Fruit fly (Drosophila melanogaster) whole organism, pupa: Measurements from ENCODE around the gene sqh.

Source experiments
- Snoo ChIP-seq: fragments of 200-800 bp; sonication (Bioruptor generic); optimal IDR thresholded peaks from 3 replicates; lab custom pipeline; 2017; ENCODE audit warnings: missing biosample characterization, mild to moderate bottlenecking, missing genetic modification characterization, inconsistent platforms
- fd96Ca ChIP-seq: fragments of 200-800 bp; sonication (Bioruptor generic); IDR thresholded peaks from 3 replicates; pipeline ENCODE4 v1.3.6; 2022; ENCODE audit warnings: missing biosample characterization, missing genetic modification characterization
- gl ChIP-seq: fragments of 200-800 bp; sonication (Bioruptor generic); optimal IDR thresholded peaks from 2 replicates; lab custom pipeline; 2018; ENCODE audit warnings: missing biosample characterization, mild to moderate bottlenecking, missing genetic modification characterization
- rn ChIP-seq: fragments of 200-800 bp; sonication (Bioruptor generic); IDR thresholded peaks from 2 replicates; pipeline ENCODE4 v1.3.6; 2022; ENCODE audit warnings: missing biosample characterization, missing genetic modification characterization

DNA sequence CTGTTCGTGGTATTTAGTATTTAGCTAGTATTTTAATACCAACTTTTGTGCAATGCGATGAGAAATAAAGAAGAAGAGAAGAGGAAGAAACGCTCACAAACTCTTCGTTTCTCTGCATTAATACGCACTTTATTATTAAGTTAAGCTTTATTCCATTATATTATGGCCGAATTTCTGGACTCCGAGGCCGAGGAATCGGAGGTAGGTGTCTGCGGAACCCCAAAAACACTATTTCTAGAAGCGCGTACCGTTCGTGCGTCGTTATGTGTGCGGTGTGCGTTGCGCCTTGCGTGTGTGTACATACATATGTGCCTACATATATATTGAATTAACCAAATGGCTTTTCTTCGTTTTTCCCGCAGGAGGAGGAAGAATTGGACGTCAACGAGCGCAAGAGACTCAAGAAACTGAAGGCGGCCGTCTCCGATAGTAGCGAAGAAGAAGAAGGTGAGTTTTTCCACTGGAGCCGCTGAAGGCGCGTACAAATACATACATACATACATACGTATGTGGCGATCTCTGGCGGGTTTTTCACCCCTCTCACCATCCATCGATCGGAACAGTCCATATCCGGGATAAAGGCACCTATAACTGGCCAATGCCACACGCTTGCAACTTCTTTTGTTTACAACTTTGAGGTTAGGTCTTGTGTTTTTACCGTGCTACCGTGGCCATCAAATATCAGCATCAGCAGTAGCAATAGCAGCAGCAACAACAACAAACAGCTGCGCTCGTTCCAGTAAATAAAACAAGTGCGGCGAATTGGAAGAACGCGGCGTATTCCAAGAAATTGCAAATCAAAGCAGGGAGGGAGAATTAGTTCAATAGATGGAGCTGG lies 43.0 kb upstream of the sqh start, which contains the start of gene Spt6:
- TF ChIP-seq rn = no peak
- no peak for TF ChIP-seq gl
- no peak for TF ChIP-seq Snoo (tag; lab: Kevin White, UChicago)
- TF ChIP-seq fd96Ca = no peak
